Fruit fly (Drosophila melanogaster) whole organism, pupa: ENCODE data around the gene Brf.

Experiments
- CG14655 ChIP-seq: fragments of 200-800 bp; sonication (Bioruptor generic); optimal IDR thresholded peaks from 3 replicates; lab custom pipeline; 2017; ENCODE audit warnings: mild to moderate bottlenecking, missing biosample characterization, missing genetic modification reagents, missing genetic modification characterization
- CG15710 ChIP-seq: fragments of 200-800 bp; sonication (Bioruptor generic); optimal IDR thresholded peaks from 2 replicates; lab custom pipeline; 2018; ENCODE audit warnings: missing biosample characterization, mild to moderate bottlenecking, missing genetic modification characterization, moderate library complexity
- CG17806 ChIP-seq: fragments of 200-800 bp; sonication (Bioruptor generic); optimal IDR thresholded peaks from 2 replicates; lab custom pipeline; 2018; ENCODE audit warnings: missing biosample characterization, mild to moderate bottlenecking, missing genetic modification characterization, moderate library complexity
- EcR ChIP-seq: fragments of 200-800 bp; sonication (Bioruptor generic); optimal IDR thresholded peaks from 3 replicates; lab custom pipeline; 2019; ENCODE audit warnings: missing biosample characterization, missing genetic modification characterization, mild to moderate bottlenecking, moderate library complexity, missing genetic modification reagents
- Pif1B ChIP-seq: fragments of 200-800 bp; sonication (Bioruptor generic); optimal IDR thresholded peaks from 3 replicates; lab custom pipeline; 2016; ENCODE audit warnings: missing biosample characterization, missing genetic modification characterization
- rn ChIP-seq: fragments of 200-800 bp; sonication (Bioruptor generic); IDR thresholded peaks from 2 replicates; pipeline ENCODE4 v1.3.6; 2022; ENCODE audit warnings: missing biosample characterization, missing genetic modification characterization

dm6 chr3R:17379051-17379450 lies 12.1 kb downstream of the Brf start:
- TF ChIP-seq Pif1B (GFP tag; lab: Kevin White, UChicago) (no peak), CG17806 (tag; lab: Kevin White, UChicago) (peak; percentile 12), rn (GFP tag; lab: Robert Waterston, UW) (no peak), CG15710 (no peak), EcR (GFP tag; lab: Kevin White, UChicago) (no peak), CG14655 (GFP tag; lab: Kevin White, UChicago) (no peak)
